Worm (Caenorhabditis elegans): ENCODE measurements around the gene dct-6.

ce11 chrIII:5961560-5961959 lies 4.7 kb upstream of the dct-6 start:
- no peak for TF ChIP-seq ztf-4 (tag; optimal IDR thresholded peaks at IDR 0.05)
- no peak for TF ChIP-seq mdl-1 (tag; optimal IDR thresholded peaks at IDR 0.05)
- TF ChIP-seq nhr-77 (tag; optimal IDR thresholded peaks at IDR 0.05), result no peak
- no peak for TF ChIP-seq lsy-2 (tag; optimal IDR thresholded peaks at IDR 0.05)
- TF ChIP-seq nhr-90 (tag; optimal IDR thresholded peaks at IDR 0.05; ENCODE audit: poor library complexity), result no peak
- no peak for TF ChIP-seq hlh-17 (GFP tag; optimal IDR thresholded peaks at IDR 0.05; ENCODE audit: borderline replicate concordance)
- TF ChIP-seq pag-3 (tag; optimal IDR thresholded peaks at IDR 0.05; ENCODE audit: borderline replicate concordance, insufficient read depth), result no peak
- TF ChIP-seq zag-1 (tag; optimal IDR thresholded peaks at IDR 0.05), result no peak
- no peak for TF ChIP-seq ama-1 (optimal IDR thresholded peaks at IDR 0.05)
- no peak for TF ChIP-seq grh-1 (GFP tag; IDR thresholded peaks at IDR 0.05)
- no peak for TF ChIP-seq jun-1 (tag; optimal IDR thresholded peaks at IDR 0.05)

All from whole organism, L1 larva.